Worm (Caenorhabditis elegans) whole organism, late embryonic: ENCODE results near the gene F15G9.5.

Experiments used
- F13H6.1 ChIP-seq: sonication (generic microtip); optimal IDR thresholded peaks from 2 replicates; lab custom pipeline; 2016; ENCODE audit warnings: missing genetic modification characterization, missing compliant biosample characterization
- ceh-14 ChIP-seq: sonication (generic microtip); optimal IDR thresholded peaks from 2 replicates; lab custom pipeline; 2016; ENCODE audit warnings: missing genotype, missing genetic modification characterization, missing compliant biosample characterization
- ceh-31 ChIP-seq: sonication (generic microtip); optimal IDR thresholded peaks from 2 replicates; lab custom pipeline; 2016; ENCODE audit warnings: missing genetic modification characterization, missing compliant biosample characterization
- elt-2 ChIP-seq: sonication (generic microtip); optimal IDR thresholded peaks from 2 replicates; lab custom pipeline; 2016; ENCODE audit warnings: missing genetic modification reagents, missing genetic modification characterization, missing compliant biosample characterization
- gmeb-2 ChIP-seq: sonication (generic microtip); optimal IDR thresholded peaks from 2 replicates; lab custom pipeline; 2016; ENCODE audit warnings: missing genetic modification characterization, inconsistent platforms, missing compliant biosample characterization
- hlh-30 ChIP-seq: sonication (generic microtip); optimal IDR thresholded peaks from 2 replicates; lab custom pipeline; 2017; ENCODE audit warnings: antibody characterized with exemption, missing genetic modification characterization, missing compliant biosample characterization; ENCODE audit not compliant: insufficient read depth
- hlh-6 ChIP-seq: sonication (generic microtip); optimal IDR thresholded peaks from 2 replicates; lab custom pipeline; 2016; ENCODE audit warnings: missing genotype, missing genetic modification characterization, missing compliant biosample characterization
- pax-1 ChIP-seq: fragments of 150-350 bp; optimal IDR thresholded peaks from 2 replicates; lab custom pipeline; 2014; ENCODE audit warnings: missing biosample characterization, missing genetic modification characterization
- pqm-1 ChIP-seq: sonication (generic microtip); optimal IDR thresholded peaks from 2 replicates; lab custom pipeline; 2016; ENCODE audit warnings: missing genetic modification characterization, missing compliant biosample characterization
- sox-4 ChIP-seq: sonication (generic microtip); optimal IDR thresholded peaks from 2 replicates; lab custom pipeline; 2017; ENCODE audit warnings: mild to moderate bottlenecking, missing genetic modification characterization, inconsistent platforms, missing compliant biosample characterization
- syd-9 ChIP-seq: sonication (generic microtip); optimal IDR thresholded peaks from 2 replicates; lab custom pipeline; 2016; ENCODE audit warnings: mild to moderate bottlenecking, missing genetic modification characterization, moderate library complexity, missing compliant biosample characterization
- unc-55 ChIP-seq: sonication (generic microtip); optimal IDR thresholded peaks from 2 replicates; lab custom pipeline; 2017; ENCODE audit warnings: missing biosample characterization, missing genetic modification reagents, missing genetic modification characterization

DNA sequence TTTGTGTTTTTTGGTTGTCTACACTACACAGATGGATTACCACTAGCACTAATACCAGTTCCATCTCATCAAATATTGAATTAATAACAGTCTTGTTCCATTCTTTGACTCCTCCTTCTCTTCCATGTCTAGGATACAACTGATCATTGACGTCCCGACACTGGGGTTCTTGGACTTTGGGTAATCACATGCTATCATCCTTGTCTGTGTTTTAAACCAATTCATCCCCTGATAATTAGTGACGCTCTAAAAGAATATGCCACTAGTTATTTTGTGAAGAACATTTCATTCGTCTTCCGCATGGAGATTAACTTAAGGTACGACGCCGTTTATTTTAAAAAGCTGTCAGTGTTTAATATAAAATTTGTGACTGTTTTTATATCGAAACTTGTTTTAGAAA lies 47.2 kb downstream of the F15G9.5 start, which contains the start of gene npr-18:
- TF ChIP-seq hlh-30 (tag; lab: Kevin White, UChicago) (no peak), syd-9 (tag; lab: Kevin White, UChicago) (no peak), sox-4 (tag; lab: Kevin White, UChicago) (no peak), ceh-14 (tag; lab: Kevin White, UChicago) (no peak), gmeb-2 (no peak), elt-2 (tag; lab: Kevin White, UChicago) (no peak), F13H6.1 (no peak), unc-55 (GFP tag; lab: Kevin White, UChicago) (no peak), pax-1 (tag; lab: Kevin White, UChicago) (no peak), hlh-6 (no peak), ceh-31 (tag; lab: Kevin White, UChicago) (no peak), pqm-1 (tag; lab: Kevin White, UChicago) (no peak)
